Worm (Caenorhabditis elegans): ENCODE data around the gene rha-1.

rha-1 gene

DNA sequence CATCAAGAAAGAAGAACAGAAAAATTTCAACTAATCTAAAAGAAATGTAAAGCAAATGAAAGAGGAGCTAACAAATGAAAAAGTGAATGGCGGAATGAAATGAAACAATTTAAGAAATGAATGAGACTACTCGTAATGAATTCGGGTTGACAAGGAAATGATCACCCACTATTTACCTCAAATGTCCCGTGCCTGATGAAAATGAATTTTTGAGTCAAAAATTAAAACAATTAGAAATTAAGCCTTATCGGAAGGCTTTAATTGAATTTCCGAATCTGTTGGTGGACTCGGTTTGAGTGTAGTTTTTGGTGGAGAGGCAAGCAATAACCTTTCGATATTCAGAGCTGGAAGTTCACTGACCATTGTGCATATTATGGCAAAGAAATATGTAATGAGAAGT, 34.5 kb downstream of the rha-1 start:
- TF ChIP-seq mes-4 (tag; optimal IDR thresholded peaks at IDR 0.05) = no peak
- TF ChIP-seq atf-7 (tag; optimal IDR thresholded peaks at IDR 0.05) = no peak
- TF ChIP-seq F37B4.10 (GFP tag; IDR thresholded peaks at IDR 0.05) = no peak
- no peak for TF ChIP-seq nfya-2 (GFP tag; IDR thresholded peaks at IDR 0.05)
- no peak for TF ChIP-seq K12H6.12 (tag; optimal IDR thresholded peaks at IDR 0.05)
- no peak for TF ChIP-seq ZK185.1 (tag; optimal IDR thresholded peaks at IDR 0.05; ENCODE audit: poor library complexity, severe bottlenecking)
- no peak for TF ChIP-seq hlh-26 (GFP tag; conservative IDR thresholded peaks at IDR 0.05)
- no peak for TF ChIP-seq Y53G8AR.9 (GFP tag; conservative IDR thresholded peaks at IDR 0.05)
- TF ChIP-seq rcor-1 (GFP tag; IDR thresholded peaks at IDR 0.05) = no peak
- no peak for TF ChIP-seq rpc-1 (optimal IDR thresholded peaks at IDR 0.05)
- TF ChIP-seq rpc-1 (tag; optimal IDR thresholded peaks at IDR 0.05) = no peak
- no peak for TF ChIP-seq F33H1.4 (GFP tag; IDR thresholded peaks at IDR 0.05)
- TF ChIP-seq lsy-27 (tag; optimal IDR thresholded peaks at IDR 0.05; ENCODE audit: borderline replicate concordance, insufficient read depth) = no peak
- no peak for TF ChIP-seq F52B5.7 (tag; optimal IDR thresholded peaks at IDR 0.05)
- no peak for TF ChIP-seq bed-2 (GFP tag; IDR thresholded peaks at IDR 0.05)
- TF ChIP-seq B0035.1 (tag; optimal IDR thresholded peaks at IDR 0.05) = no peak
- no peak for TF ChIP-seq let-526 (GFP tag; IDR thresholded peaks at IDR 0.05)

ce11 chrII:8845932-8846331, 37.5 kb downstream of the rha-1 start:
- TF ChIP-seq zim-3 (tag; optimal IDR thresholded peaks at IDR 0.05) (no peak), let-607 (tag; optimal IDR thresholded peaks at IDR 0.05) (no peak), B0019.2 (GFP tag; conservative IDR thresholded peaks at IDR 0.05) (no peak), ZK185.1 (tag; optimal IDR thresholded peaks at IDR 0.05; ENCODE audit: poor library complexity, severe bottlenecking) (no peak), akir-1 (GFP tag; optimal IDR thresholded peaks at IDR 0.05) (no peak), lag-1 (GFP tag; IDR thresholded peaks at IDR 0.05) (no peak), attf-6 (GFP tag; IDR thresholded peaks at IDR 0.05) (no peak), ccch-3 (GFP tag; optimal IDR thresholded peaks at IDR 0.05) (no peak), ztf-26 (tag; optimal IDR thresholded peaks at IDR 0.05) (no peak), him-1 (tag; optimal IDR thresholded peaks at IDR 0.05) (no peak)

- TF ChIP-seq atf-7 (tag; optimal IDR thresholded peaks at IDR 0.05) (no peak), rpc-1 (optimal IDR thresholded peaks at IDR 0.05) (no peak), rpc-1 (tag; optimal IDR thresholded peaks at IDR 0.05) (no peak), mel-28 (tag; optimal IDR thresholded peaks at IDR 0.05; ENCODE audit: borderline replicate concordance) (no peak), dpff-1 (tag; optimal IDR thresholded peaks at IDR 0.05) (no peak), F10E7.11 (tag; optimal IDR thresholded peaks at IDR 0.05) (no peak), zfh-2 (GFP tag; conservative IDR thresholded peaks at IDR 0.05) (no peak), cebp-1 (GFP tag; IDR thresholded peaks at IDR 0.05) (no peak), cebp-1 (tag; optimal IDR thresholded peaks at IDR 0.05) (no peak), unc-62 (GFP tag; optimal IDR thresholded peaks at IDR 0.05) (no peak), let-526 (GFP tag; IDR thresholded peaks at IDR 0.05) (no peak), ztf-6 (GFP tag; IDR thresholded peaks at IDR 0.05) (no peak), ztf-25 (GFP tag; IDR thresholded peaks at IDR 0.05) (no peak), chd-7 (tag; optimal IDR thresholded peaks at IDR 0.05) (no peak), mes-4 (tag; optimal IDR thresholded peaks at IDR 0.05) (no peak), F23B12.7 (tag; optimal IDR thresholded peaks at IDR 0.05; ENCODE audit: insufficient read depth) (no peak), aptf-2 (GFP tag; conservative IDR thresholded peaks at IDR 0.05) (no peak), mcd-1 (GFP tag; IDR thresholded peaks at IDR 0.05) (no peak)
These were observed 38.2 kb downstream of the rha-1 start, which contains the start of gene agxt-1 for ce11 chrII:8845298-8845697. Gene agxt-1 (plus strand): TSS chrII:8845598.
